Fruit fly (Drosophila melanogaster): Measurements from ENCODE around the gene CG14111.

Gene CG14111

DNA sequence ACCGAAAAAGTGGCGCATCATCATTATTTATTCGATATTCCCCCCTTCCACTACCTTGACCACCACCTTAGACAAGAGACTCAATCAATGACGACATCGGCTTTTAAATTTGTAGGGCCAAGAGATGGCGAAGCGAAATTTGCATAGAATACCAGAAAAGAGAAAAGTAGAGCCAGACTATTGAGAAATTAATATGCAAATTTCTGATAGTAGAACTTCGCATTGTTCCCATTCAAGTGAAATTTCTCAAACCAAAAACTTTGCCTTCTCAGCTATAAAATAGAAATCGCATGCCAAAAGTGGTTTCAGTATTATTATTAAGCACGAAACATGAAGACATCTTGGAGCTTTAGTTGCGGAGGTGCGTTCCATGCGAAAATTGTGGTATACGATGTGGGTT is at the start of gene CG14111:
CG14111 (plus strand) TSS at position 301 of the 400 bp plus-strand sequence.
- no peak for TF ChIP-seq CG17801 (GFP tag; optimal IDR thresholded peaks at IDR 0.05; ENCODE audit: partially characterized antibody)

DNA sequence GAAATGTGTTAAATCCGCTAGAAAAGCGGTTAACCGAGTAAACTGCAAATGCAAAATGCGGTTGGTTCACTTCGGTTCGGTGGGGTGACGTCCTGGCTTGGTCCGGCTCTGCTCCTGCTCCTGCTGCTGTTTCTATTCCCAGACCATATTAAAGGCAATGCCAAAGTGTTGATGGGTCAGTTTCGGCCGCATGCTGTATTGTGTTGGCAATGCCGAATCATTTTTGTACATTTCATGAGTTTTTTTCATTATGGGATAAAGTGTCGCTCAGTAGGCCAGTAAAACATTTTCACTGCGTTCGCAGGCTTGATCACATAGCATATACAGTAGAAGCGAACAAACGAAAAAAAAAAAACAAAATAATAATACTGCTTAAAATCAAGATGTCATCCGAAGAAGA is 48.9 kb upstream of the CG14111 start, which contains the start of gene CG14113:
CG14113 (plus strand) TSS at position 301 of the 400 bp plus-strand sequence.
- TF ChIP-seq CG17801 (GFP tag; optimal IDR thresholded peaks at IDR 0.05; ENCODE audit: partially characterized antibody) = no peak

DNA sequence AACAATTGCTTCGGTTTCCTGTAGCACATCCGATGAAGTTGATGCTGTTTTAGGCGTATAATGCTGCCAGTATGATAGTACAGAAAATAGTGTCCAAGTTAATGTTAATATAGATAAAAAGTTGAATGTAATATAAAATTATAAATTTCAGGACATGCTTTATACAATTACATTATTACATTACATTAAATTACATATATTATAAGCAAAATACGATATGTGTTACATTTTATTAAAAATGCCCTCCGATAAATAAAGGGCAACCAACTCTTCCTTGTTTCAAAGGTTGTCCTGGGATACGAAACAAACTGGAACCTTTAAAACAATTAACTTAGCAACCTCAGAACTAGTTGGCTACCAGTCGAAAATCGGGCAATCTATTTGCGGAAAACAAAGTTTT is 29.0 kb upstream of the CG14111 start, which contains the start of gene CG17687:
CG17687 (plus strand) TSS at position 301 of the 400 bp plus-strand sequence.
- no peak for TF ChIP-seq CG17801 (GFP tag; optimal IDR thresholded peaks at IDR 0.05; ENCODE audit: partially characterized antibody)

DNA sequence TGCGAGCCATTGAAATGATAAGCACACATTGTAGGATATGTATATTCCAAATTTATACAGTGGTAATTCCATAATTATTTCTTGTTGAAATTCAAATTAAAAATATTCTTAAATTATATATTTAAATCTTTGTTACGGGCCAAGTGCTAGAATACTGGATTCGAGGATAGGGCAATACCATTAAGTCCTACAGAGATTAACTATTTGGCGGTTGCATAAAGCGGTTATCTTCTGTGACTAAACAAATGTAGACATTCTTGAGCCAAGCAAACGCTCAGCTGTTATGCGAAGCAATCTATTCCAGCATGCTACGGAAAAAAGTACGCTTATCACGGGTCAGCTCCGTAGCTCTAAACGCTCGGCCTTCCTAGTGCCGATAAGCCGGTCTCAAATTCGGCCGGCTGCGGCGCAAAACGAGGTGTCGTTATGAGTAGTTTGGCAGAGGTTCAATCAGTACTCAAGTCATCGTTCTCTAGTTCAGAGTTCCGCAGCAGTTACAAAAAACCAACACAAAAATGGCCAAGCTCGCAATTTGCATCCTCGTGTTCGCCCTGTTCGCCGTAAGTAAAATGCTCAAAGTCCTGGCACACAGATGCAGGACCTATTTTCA is 21.6 kb upstream of the CG14111 start, which contains the start of gene Nplp2:
Nplp2 (plus strand) TSS at position 293 of the 610 bp plus-strand sequence.
- no peak for TF ChIP-seq CG17801 (GFP tag; optimal IDR thresholded peaks at IDR 0.05; ENCODE audit: partially characterized antibody)

DNA sequence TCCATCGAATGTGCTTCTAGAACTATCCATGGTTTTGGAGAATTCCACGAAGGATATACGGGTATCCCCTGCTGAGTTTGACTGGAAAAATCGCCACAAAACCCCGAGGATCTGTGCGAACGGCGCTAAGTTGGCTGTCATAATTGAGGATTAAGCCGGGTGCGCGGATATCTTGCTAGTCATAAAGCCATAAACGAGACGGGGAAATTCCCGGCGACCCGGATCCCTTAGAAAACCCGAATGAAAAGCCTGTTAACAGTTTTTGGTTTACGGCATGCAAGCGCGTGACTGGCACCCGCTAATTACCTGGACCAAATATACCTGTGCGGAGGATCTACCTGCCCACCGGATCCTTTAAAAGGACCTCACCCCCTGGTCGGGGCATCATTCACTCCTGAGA is 445 bp downstream of the CG14111 start, which contains the start of gene SNCF:
SNCF (plus strand) TSS at position 382 of the 400 bp plus-strand sequence.
- no peak for TF ChIP-seq CG17801 (GFP tag; optimal IDR thresholded peaks at IDR 0.05; ENCODE audit: partially characterized antibody)

DNA sequence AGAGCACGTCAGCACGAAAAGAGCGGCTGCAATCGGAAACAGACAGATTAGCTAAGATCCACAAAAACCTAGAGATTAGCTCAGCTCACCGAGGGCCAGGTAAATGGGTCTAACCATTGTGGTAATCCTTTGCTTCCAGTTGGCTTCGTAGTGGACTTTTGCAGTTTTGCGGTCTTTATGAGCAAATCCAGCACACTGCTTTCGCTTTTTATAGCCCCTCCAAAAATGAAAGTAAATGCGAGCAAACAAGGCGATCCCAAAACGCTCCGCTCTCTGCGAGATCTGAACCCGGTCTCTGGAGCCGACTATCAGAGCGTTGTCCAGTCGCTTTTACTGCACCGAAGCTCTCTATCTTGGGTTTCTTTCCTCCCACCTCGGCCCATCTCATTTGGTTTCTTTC is 3.4 kb downstream of the CG14111 start, which contains the start of gene CG14107:
CG14107 (minus strand) TSS at position 187 of the 400 bp plus-strand sequence.
- TF ChIP-seq CG17801 (GFP tag; optimal IDR thresholded peaks at IDR 0.05; ENCODE audit: partially characterized antibody) = no peak

DNA sequence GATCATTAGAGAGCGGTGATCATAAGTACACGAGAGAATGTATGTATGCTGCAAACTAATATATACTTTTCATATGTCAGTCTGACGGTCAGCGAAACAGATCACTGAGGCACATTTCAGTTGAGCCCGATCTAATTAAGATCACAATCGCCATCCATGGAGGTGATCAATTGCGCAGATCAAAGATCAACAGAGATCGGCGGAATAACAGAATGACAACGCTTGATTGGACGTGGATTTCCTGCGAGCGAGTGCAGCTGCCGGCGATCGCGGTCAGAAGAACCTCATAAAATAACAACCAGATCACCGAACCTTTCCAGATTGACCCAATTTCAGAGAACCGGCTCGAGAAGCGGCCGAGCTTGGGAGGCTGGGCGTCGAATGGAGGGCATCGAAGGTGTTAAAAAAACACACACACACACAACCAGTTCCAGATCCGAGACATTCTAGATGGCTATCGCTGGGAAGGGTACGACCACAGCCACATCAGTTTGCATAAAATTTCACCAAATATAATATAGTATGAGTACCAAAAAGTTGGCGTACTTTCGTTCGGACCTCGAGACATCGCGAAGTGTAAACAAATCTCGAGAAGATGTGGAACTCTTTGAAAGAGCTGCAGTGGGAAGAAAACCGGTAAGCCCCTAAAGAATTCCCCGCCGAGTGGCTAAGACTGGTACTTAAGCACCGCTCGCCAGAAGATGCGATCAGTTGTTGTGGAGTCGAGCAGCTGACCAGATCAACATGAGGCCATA is 4.5 kb downstream of the CG14111 start, which contains the start of gene ImpL1:
ImpL1 (plus strand) TSS at position 705 of the 755 bp plus-strand sequence.
- no peak for TF ChIP-seq CG17801 (GFP tag; optimal IDR thresholded peaks at IDR 0.05; ENCODE audit: partially characterized antibody)

DNA sequence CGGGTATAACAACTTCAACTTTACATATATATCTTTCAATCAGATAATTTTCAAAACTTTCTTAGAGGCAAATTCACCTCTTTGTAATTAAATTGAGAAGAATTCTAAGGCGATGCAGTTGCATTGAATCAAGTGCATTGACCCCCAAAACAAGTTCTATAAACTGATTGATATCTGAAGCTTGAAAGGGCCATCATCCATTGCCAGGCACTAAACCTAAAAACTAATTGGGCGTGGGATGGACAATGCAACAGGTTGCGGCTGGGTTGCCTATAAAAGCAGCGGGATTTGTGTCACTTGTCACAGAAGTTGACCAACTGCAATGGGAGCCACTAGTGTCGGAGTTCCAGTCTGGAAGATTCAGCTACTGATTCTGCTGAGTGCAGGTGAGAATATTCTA is 6.7 kb downstream of the CG14111 start, which contains the start of gene CG14110:
CG14110 (plus strand) TSS at position 301 of the 400 bp plus-strand sequence.
- TF ChIP-seq CG17801 (GFP tag; optimal IDR thresholded peaks at IDR 0.05; ENCODE audit: partially characterized antibody) = no peak

DNA sequence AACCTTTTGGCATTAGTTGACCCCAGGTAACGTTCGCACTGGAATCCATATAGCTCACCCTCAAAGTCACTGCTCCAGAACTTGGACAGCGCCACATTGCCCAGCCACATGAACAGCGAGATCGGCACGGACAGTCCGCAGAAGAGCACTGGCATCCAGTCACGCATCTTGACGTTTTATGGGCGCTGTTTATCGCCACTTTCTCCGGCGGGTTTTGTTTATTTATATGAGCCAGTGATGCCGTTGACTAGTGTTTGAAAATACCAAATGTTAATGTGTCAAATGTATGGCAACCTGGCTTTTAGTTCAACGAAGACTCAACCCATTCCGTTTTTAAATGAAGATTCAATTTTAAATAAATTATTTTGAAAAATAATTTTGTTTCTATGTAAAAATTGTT is 9.9 kb downstream of the CG14111 start, which contains the start of gene CG10171:
CG10171 (minus strand) TSS at position 300 of the 400 bp plus-strand sequence.
- no peak for TF ChIP-seq CG17801 (GFP tag; optimal IDR thresholded peaks at IDR 0.05; ENCODE audit: partially characterized antibody)

DNA sequence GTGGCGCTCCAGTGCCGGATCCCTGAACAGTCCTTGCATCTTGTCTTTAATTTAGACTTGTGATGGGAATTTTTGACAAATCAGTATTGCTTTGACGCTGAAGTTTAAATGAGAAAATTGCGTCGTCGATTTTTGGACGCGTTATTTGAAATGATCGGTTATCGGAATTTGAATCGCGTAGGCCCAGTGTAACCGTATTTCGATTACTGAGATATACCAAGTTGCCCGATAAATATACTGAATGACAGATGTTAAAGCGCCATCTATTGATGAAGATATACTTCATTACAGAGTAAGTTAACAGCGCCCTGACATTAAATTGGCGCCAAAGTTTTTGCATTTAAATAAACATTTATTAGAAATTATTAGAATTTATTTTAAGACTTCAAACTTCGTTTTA is 12.1 kb downstream of the CG14111 start, which contains the start of gene Poc1:
Poc1 (minus strand) TSS at position 173 of the 400 bp plus-strand sequence.
- TF ChIP-seq CG17801 (GFP tag; optimal IDR thresholded peaks at IDR 0.05; ENCODE audit: partially characterized antibody) = no peak

DNA sequence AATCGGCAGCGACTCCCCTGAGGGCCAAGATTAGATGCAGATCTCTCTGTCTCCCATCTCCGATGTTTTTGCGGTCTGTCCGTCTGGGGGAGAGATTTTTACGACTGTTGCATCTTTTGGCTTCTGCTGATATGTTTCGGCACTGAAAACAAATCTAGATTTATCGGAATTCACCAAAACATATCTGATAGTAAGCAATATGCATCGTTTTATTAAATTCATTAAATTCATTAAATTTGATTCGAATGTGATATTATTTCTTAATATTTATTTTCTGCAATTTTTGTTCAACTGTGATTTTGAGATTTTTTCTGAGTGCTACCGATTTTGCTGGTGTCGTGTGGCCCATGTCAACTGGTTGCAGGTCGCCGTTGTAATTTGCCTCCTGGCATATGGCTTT is 15.8 kb downstream of the CG14111 start:
- TF ChIP-seq CG17801 (GFP tag; optimal IDR thresholded peaks at IDR 0.05; ENCODE audit: partially characterized antibody) = no peak

DNA sequence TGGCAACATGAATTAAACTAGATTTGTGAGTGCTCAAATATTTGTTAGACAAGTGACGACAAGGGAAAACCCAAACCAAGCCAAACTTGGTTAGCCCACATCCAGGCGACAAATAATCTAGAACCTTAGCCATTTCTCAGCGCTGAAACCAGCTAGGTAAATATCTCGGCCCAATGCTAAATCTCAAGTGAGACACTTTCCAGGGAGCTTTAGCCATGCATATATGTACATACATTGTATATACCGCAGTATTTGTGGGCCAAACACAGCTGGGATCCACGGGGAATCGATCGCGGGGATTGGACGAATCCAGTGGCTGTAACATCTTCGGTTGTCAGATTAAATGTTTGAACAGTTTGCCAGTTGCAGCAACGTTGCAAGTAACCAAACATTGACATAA is 19.9 kb downstream of the CG14111 start:
- TF ChIP-seq CG17801 (GFP tag; optimal IDR thresholded peaks at IDR 0.05; ENCODE audit: partially characterized antibody) = no peak

DNA sequence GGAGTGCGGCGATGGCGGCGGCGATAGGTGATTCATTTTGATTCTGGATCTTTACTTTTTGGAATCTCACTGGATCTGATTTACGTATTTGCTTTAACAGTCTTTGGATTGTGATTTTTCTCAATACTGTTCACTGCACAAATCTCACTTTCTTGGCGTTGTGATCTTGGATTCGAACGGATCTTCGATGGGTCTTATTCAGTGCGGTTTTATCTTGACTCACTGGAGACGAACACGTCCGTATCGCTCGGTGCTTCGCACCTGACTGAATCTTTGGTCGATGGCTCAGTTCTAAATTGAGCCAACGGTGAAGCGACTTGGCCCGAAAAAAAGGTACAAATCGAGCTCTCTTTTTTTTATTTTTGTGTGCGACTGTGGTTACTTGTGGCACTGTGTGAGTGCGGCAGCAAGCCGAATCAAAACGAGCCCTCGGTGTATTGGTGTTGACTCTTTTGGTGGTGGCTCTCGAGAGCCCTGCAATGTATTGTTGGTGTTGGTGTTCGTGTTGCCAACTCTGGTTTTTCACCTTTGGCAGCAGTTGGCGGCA is 23.2 kb downstream of the CG14111 start, which contains the start of gene sens:
sens (minus strand) TSS at position 254 of the 547 bp plus-strand sequence.
- no peak for TF ChIP-seq CG17801 (GFP tag; optimal IDR thresholded peaks at IDR 0.05; ENCODE audit: partially characterized antibody)

DNA sequence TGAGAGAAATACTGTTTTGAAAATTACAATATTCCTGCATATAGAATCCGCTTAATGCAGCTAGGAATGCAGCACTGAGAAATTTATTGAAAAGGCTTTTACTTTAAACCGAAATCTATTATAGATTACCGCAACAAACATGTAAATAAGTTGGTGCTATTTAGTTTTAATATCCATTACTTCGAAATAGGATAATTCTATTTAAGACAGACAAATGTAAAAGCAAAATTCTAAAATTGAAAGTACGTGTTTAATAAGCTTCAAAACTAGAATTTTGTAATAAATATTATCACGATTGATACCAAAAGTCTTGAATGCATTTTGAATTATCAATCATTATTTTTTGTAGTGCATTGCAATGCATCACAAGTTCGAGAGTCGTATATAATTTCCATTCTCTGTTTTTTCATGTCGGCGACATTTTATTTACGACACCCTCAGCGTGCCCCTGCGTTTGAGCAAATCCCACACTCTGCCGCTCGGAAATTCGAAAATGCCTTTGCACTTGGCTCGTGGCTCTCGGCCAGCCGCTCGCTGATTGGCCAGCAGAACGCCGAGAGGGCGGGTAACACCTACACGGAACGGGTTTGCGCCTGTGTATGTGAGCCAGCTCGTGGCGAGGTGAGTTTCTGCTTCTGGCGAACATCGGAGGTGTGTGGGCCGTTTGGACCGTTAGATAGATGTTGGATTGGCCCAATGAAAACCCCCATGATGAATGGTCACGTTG is 25.5 kb downstream of the CG14111 start:
- TF ChIP-seq CG17801 (GFP tag; optimal IDR thresholded peaks at IDR 0.05; ENCODE audit: partially characterized antibody) = no peak

Measured in ovary, adult (tissue).